Fruit fly (Drosophila melanogaster) whole organism, embryonic: Measurements from ENCODE around the gene MED27.
A peak's percentile ranks its signal among the peaks of the same experiment; 100 is the strongest.

ENCODE experiments used
- Abd-B ChIP-seq: fragments of 200-800 bp; sonication (Bioruptor generic); optimal IDR thresholded peaks from 2 replicates; lab custom pipeline; 2018; ENCODE audit warnings: missing biosample characterization, mild to moderate bottlenecking, missing genetic modification characterization, moderate library complexity
- Atf3 ChIP-seq: fragments of 200-800 bp; sonication (Bioruptor generic); optimal IDR thresholded peaks from 3 replicates; lab custom pipeline; 2016; ENCODE audit warnings: missing biosample characterization, missing genetic modification characterization
- B-H1 ChIP-seq: fragments of 200-800 bp; sonication (Bioruptor generic); IDR thresholded peaks from 3 replicates; pipeline ENCODE4 v1.3.6; 2022; ENCODE audit warnings: missing biosample characterization, missing genetic modification characterization
- CG10959 ChIP-seq: fragments of 200-800 bp; sonication (Bioruptor generic); IDR thresholded peaks from 2 replicates; pipeline ENCODE4 v1.3.6; 2022; ENCODE audit warnings: missing biosample characterization, missing genetic modification characterization
- CG11456 ChIP-seq: fragments of 200-800 bp; sonication (Bioruptor generic); IDR thresholded peaks from 3 replicates; pipeline ENCODE4 v1.3.6; 2022; ENCODE audit warnings: missing biosample characterization, missing genetic modification characterization
- CG1233 ChIP-seq: fragments of 200-800 bp; sonication (Bioruptor generic); optimal IDR thresholded peaks from 4 replicates; lab custom pipeline; 2018; ENCODE audit warnings: missing biosample characterization, mild to moderate bottlenecking, missing genetic modification characterization
- CG12659 ChIP-seq: fragments of 200-800 bp; sonication (Bioruptor generic); optimal IDR thresholded peaks from 3 replicates; lab custom pipeline; 2017; ENCODE audit warnings: mild to moderate bottlenecking, missing biosample characterization, missing genetic modification reagents, missing genetic modification characterization
- CG14050 ChIP-seq: fragments of 200-800 bp; sonication (Bioruptor generic); IDR thresholded peaks from 3 replicates; pipeline ENCODE4 v1.3.6; 2022; ENCODE audit warnings: missing biosample characterization, missing genetic modification characterization
- CG14965 ChIP-seq: fragments of 200-800 bp; sonication (Bioruptor generic); optimal IDR thresholded peaks from 2 replicates; lab custom pipeline; 2016; ENCODE audit warnings: missing biosample characterization, missing genetic modification characterization, borderline replicate concordance
- CG17385 ChIP-seq: fragments of 200-800 bp; sonication (Bioruptor generic); optimal IDR thresholded peaks from 3 replicates; lab custom pipeline; 2018; ENCODE audit warnings: missing biosample characterization, mild to moderate bottlenecking, missing genetic modification characterization
- CG2120 ChIP-seq: fragments of 200-800 bp; sonication (Bioruptor generic); optimal IDR thresholded peaks from 3 replicates; lab custom pipeline; 2016; ENCODE audit warnings: missing biosample characterization, missing genetic modification characterization
- CG2199 ChIP-seq: fragments of 200-800 bp; sonication (Bioruptor generic); IDR thresholded peaks from 3 replicates; pipeline ENCODE4 v1.3.6; 2022; ENCODE audit warnings: missing biosample characterization, missing genetic modification characterization
- CG33213 ChIP-seq: fragments of 200-800 bp; sonication (Bioruptor generic); optimal IDR thresholded peaks from 3 replicates; lab custom pipeline; 2016; ENCODE audit warnings: missing biosample characterization, missing genetic modification characterization
- CG43689 ChIP-seq: fragments of 200-800 bp; sonication (Bioruptor generic); IDR thresholded peaks from 2 replicates; pipeline ENCODE4 v1.3.6; 2022; ENCODE audit warnings: missing biosample characterization, missing genetic modification characterization
- CG5180 ChIP-seq: fragments of 200-800 bp; sonication (Bioruptor generic); optimal IDR thresholded peaks from 3 replicates; lab custom pipeline; 2017; ENCODE audit warnings: missing biosample characterization, missing genetic modification characterization, mild to moderate bottlenecking, moderate library complexity, missing genetic modification reagents
- CG7987 ChIP-seq: fragments of 200-800 bp; sonication (Bioruptor generic); optimal IDR thresholded peaks from 2 replicates; lab custom pipeline; 2018; ENCODE audit warnings: missing biosample characterization, mild to moderate bottlenecking, missing genetic modification characterization, moderate library complexity
- CG8478 ChIP-seq: fragments of >200 bp; optimal IDR thresholded peaks from 2 replicates; lab custom pipeline; 2018
- Dip2 ChIP-seq: fragments of 200-800 bp; sonication (Bioruptor generic); IDR thresholded peaks from 2 replicates; pipeline ENCODE4 v1.3.6; 2022; ENCODE audit warnings: missing biosample characterization, missing genetic modification characterization
- Eip74EF ChIP-seq, 2 experiments: fragments of 200-800 bp in 1 of 2; fragments of >200 bp in 1 of 2; sonication (Bioruptor generic) in 1 of 2; optimal IDR thresholded peaks; 2 replicates each; lab custom pipeline; 2017 to 2019; ENCODE audit warnings: missing biosample characterization in 2 of 2, missing genetic modification characterization in 2 of 2, mild to moderate bottlenecking in 1 of 2, moderate library complexity in 1 of 2
- Ets65A ChIP-seq: fragments of 200-800 bp; sonication (Bioruptor generic); peaks from one replicate; lab custom pipeline; 2016; ENCODE audit warnings: missing biosample characterization, missing genetic modification characterization
- Hsf ChIP-seq: fragments of 200-800 bp; sonication (Bioruptor generic); optimal IDR thresholded peaks from 3 replicates; lab custom pipeline; 2016; ENCODE audit warnings: missing biosample characterization, missing genetic modification characterization
- Lpt ChIP-seq: fragments of >200 bp; optimal IDR thresholded peaks from 2 replicates; lab custom pipeline; 2018; ENCODE audit warnings: missing biosample characterization, missing genetic modification characterization
- Meics ChIP-seq: fragments of 200-800 bp; sonication (Bioruptor generic); optimal IDR thresholded peaks from 2 replicates; lab custom pipeline; 2017; ENCODE audit warnings: missing biosample characterization, mild to moderate bottlenecking, missing genetic modification characterization
- Myb ChIP-seq: fragments of 200-800 bp; sonication (Bioruptor generic); optimal IDR thresholded peaks from 2 replicates; lab custom pipeline; 2016; ENCODE audit warnings: missing biosample characterization, missing genetic modification characterization
- Ptx1 ChIP-seq: fragments of 200-800 bp; sonication (Bioruptor generic); IDR thresholded peaks from 2 replicates; pipeline ENCODE4 v1.3.6; 2022; ENCODE audit warnings: missing biosample characterization, missing genetic modification characterization
- az2 ChIP-seq: fragments of 200-800 bp; sonication (Bioruptor generic); optimal IDR thresholded peaks from 3 replicates; lab custom pipeline; 2016; ENCODE audit warnings: missing biosample characterization, missing genetic modification characterization
- bcd ChIP-seq: fragments of 200-800 bp; sonication (Bioruptor generic); optimal IDR thresholded peaks from 2 replicates; lab custom pipeline; 2017; ENCODE audit warnings: missing biosample characterization, mild to moderate bottlenecking, missing genetic modification characterization
- bsh ChIP-seq, 2 experiments: fragments of 200-800 bp; sonication (Bioruptor generic); optimal IDR thresholded peaks; 2 replicates each; lab custom pipeline; 2017 to 2018; ENCODE audit warnings: mild to moderate bottlenecking in 2 of 2, missing biosample characterization in 2 of 2, missing genetic modification characterization in 2 of 2, moderate library complexity in 1 of 2
- btn ChIP-seq: fragments of 200-800 bp; sonication (Bioruptor generic); optimal IDR thresholded peaks from 2 replicates; lab custom pipeline; 2016; ENCODE audit warnings: missing biosample characterization, missing genetic modification characterization
- chif ChIP-seq, 2 experiments: fragments of 200-800 bp; sonication (Bioruptor generic); optimal IDR thresholded peaks; 3 replicates each; lab custom pipeline; 2016; ENCODE audit warnings: missing biosample characterization in 2 of 2, missing genetic modification characterization in 2 of 2
- disco-r ChIP-seq: fragments of 200-800 bp; sonication (Bioruptor generic); optimal IDR thresholded peaks from 2 replicates; lab custom pipeline; 2016; ENCODE audit warnings: missing biosample characterization, missing genetic modification characterization
- fd64A ChIP-seq: fragments of 200-800 bp; sonication (Bioruptor generic); optimal IDR thresholded peaks from 3 replicates; lab custom pipeline; 2018; ENCODE audit warnings: missing biosample characterization, mild to moderate bottlenecking, missing genetic modification characterization
- fu2 ChIP-seq: fragments of 200-800 bp; sonication (Bioruptor generic); optimal IDR thresholded peaks from 2 replicates; lab custom pipeline; 2016; ENCODE audit warnings: missing biosample characterization, missing genetic modification characterization
- gsb-n ChIP-seq: fragments of 200-800 bp; sonication (Bioruptor generic); optimal IDR thresholded peaks from 3 replicates; lab custom pipeline; 2018; ENCODE audit warnings: missing biosample characterization, mild to moderate bottlenecking, missing genetic modification characterization
- her ChIP-seq: fragments of 200-800 bp; sonication (Bioruptor generic); optimal IDR thresholded peaks from 2 replicates; lab custom pipeline; 2016; ENCODE audit warnings: missing biosample characterization, missing genetic modification characterization
- insv ChIP-seq, 2 experiments: fragments of 200-800 bp; sonication (Bioruptor generic); optimal IDR thresholded peaks; 3 replicates each; lab custom pipeline; 2016 to 2018; ENCODE audit warnings: missing biosample characterization in 2 of 2, missing genetic modification characterization in 2 of 2
- kni ChIP-seq: fragments of 200-800 bp; sonication (Bioruptor generic); optimal IDR thresholded peaks from 3 replicates; lab custom pipeline; 2017; ENCODE audit warnings: mild to moderate bottlenecking, missing biosample characterization, missing genetic modification reagents, missing genetic modification characterization
- lbe ChIP-seq: fragments of 200-800 bp; sonication (Bioruptor generic); optimal IDR thresholded peaks from 2 replicates; lab custom pipeline; 2016; ENCODE audit warnings: missing biosample characterization, mild to moderate bottlenecking, missing genetic modification characterization
- lov ChIP-seq, 2 experiments: fragments of 200-800 bp in 1 of 2; fragments of >200 bp in 1 of 2; sonication (Bioruptor generic) in 1 of 2; IDR thresholded peaks in 1 of 2; optimal IDR thresholded peaks in 1 of 2; 2 replicates in 1 of 2; 3 replicates in 1 of 2; pipeline versions ENCODE4 v1.3.6 to Lab custom; 2017 to 2022; ENCODE audit warnings: missing biosample characterization in 1 of 2, missing genetic modification characterization in 1 of 2
- mam ChIP-seq: fragments of 200-800 bp; sonication (Bioruptor generic); optimal IDR thresholded peaks from 3 replicates; lab custom pipeline; 2016; ENCODE audit warnings: missing biosample characterization, missing genetic modification characterization
- pfk ChIP-seq: fragments of 200-800 bp; sonication (Bioruptor generic); optimal IDR thresholded peaks from 2 replicates; lab custom pipeline; 2018; ENCODE audit warnings: missing biosample characterization, mild to moderate bottlenecking, missing genetic modification characterization, moderate library complexity
- scrt ChIP-seq: fragments of 200-800 bp; sonication (Bioruptor generic); optimal IDR thresholded peaks from 2 replicates; lab custom pipeline; 2018; ENCODE audit warnings: missing biosample characterization, mild to moderate bottlenecking, missing genetic modification characterization, moderate library complexity
- sima ChIP-seq: fragments of 200-800 bp; sonication (Bioruptor generic); optimal IDR thresholded peaks from 2 replicates; lab custom pipeline; 2016; ENCODE audit warnings: missing biosample characterization, missing genetic modification characterization
- stwl ChIP-seq: fragments of 200-800 bp; sonication (Bioruptor generic); optimal IDR thresholded peaks from 3 replicates; lab custom pipeline; 2018; ENCODE audit warnings: missing biosample characterization, mild to moderate bottlenecking, missing genetic modification characterization, moderate library complexity
- tll ChIP-seq, 2 experiments: fragments of 200-800 bp in 1 of 2; fragments of >200 bp in 1 of 2; sonication (Bioruptor generic) in 1 of 2; optimal IDR thresholded peaks; 2 replicates each; lab custom pipeline; 2017 to 2019; ENCODE audit warnings: missing biosample characterization in 2 of 2, missing genetic modification characterization in 2 of 2, mild to moderate bottlenecking in 1 of 2, moderate library complexity in 1 of 2
- trh ChIP-seq: fragments of 200-800 bp; sonication (Bioruptor generic); optimal IDR thresholded peaks from 2 replicates; lab custom pipeline; 2016; ENCODE audit warnings: missing biosample characterization, missing genetic modification characterization
- ttk ChIP-seq: fragments of 200-800 bp; sonication (Bioruptor generic); IDR thresholded peaks from 2 replicates; pipeline ENCODE4 v2.1.2; 2022; ENCODE audit warnings: missing biosample characterization, missing genetic modification characterization
- usp ChIP-seq: fragments of >200 bp; optimal IDR thresholded peaks from 2 replicates; lab custom pipeline; 2017; ENCODE audit warnings: missing biosample characterization, missing genetic modification characterization
- yki ChIP-seq: fragments of >200 bp; optimal IDR thresholded peaks from 3 replicates; lab custom pipeline; 2018
- z ChIP-seq: fragments of 200-800 bp; sonication (Bioruptor generic); IDR thresholded peaks from 3 replicates; pipeline ENCODE4 v1.3.6; 2022; ENCODE audit warnings: missing biosample characterization, missing genetic modification characterization

Gene MED27

dm6 chr3R:5624115-5624878 is 30.6 kb upstream of the MED27 start, which contains the start of the genes Dph4, Spec2 and RpL13A (continued):
- TF ChIP-seq CG14050 (no peak), Atf3 (GFP tag; lab: Kevin White, UChicago) (peak; percentile 84), CG14965 (GFP tag; lab: Kevin White, UChicago) (peak; percentile 83), z (no peak), pfk (GFP tag; lab: Kevin White, UChicago) (peak; percentile 84), btn (peak; percentile 93), CG5180 (GFP tag; lab: Kevin White, UChicago) (peak; percentile 82), stwl (tag; lab: Kevin White, UChicago) (peak; percentile 75), gsb-n (peak; percentile 85), az2 (GFP tag; lab: Kevin White, UChicago) (peak; percentile 74), sima (GFP tag; lab: Kevin White, UChicago) (peak; percentile 82), CG2120 (GFP tag; lab: Kevin White, UChicago) (peak; percentile 71), CG17385 (GFP tag; lab: Kevin White, UChicago) (peak; percentile 91), Ptx1 (GFP tag; lab: Robert Waterston, UW) (no peak), CG12659 (GFP tag; lab: Kevin White, UChicago) (peak; percentile 98), Ets65A (GFP tag; lab: Kevin White, UChicago) (peak; percentile 98), Meics (GFP tag; lab: Kevin White, UChicago) (peak; percentile 97), kni (GFP tag; lab: Kevin White, UChicago) (peak; percentile 93), Lpt (no peak), Eip74EF (GFP tag; optimal IDR thresholded peaks at IDR 0.05; lab: Kevin White, UChicago) (peak in 1 of 2 experiments; percentile 79), tll (GFP tag; optimal IDR thresholded peaks at IDR 0.05; lab: Kevin White, UChicago) (peak; percentile 32 to 61), lov (optimal IDR thresholded peaks at IDR 0.05; lab: Kevin White, UChicago) (no peak), lov (GFP tag; IDR thresholded peaks at IDR 0.05; lab: Robert Waterston, UW) (no peak), fu2 (GFP tag; lab: Kevin White, UChicago) (peak; percentile 88), CG2199 (GFP tag; lab: Robert Waterston, UW) (no peak), ttk (no peak), bsh (GFP tag; optimal IDR thresholded peaks at IDR 0.05; lab: Kevin White, UChicago) (peak; percentile 21 to 78), chif (GFP tag; optimal IDR thresholded peaks at IDR 0.05; lab: Kevin White, UChicago) (peak; percentile 77 to 94), fd64A (GFP tag; lab: Kevin White, UChicago) (peak; percentile 95), Dip2 (no peak), usp (GFP tag; lab: Kevin White, UChicago) (no peak), scrt (peak; percentile 89), CG10959 (GFP tag; lab: Robert Waterston, UW) (no peak), CG8478 (lab: Kevin White, UChicago) (peak; percentile 69), Hsf (peak; percentile 87), lbe (GFP tag; lab: Kevin White, UChicago) (peak; percentile 85), B-H1 (GFP tag; lab: Robert Waterston, UW) (no peak), Abd-B (GFP tag; lab: Kevin White, UChicago) (no peak), Myb (GFP tag; lab: Kevin White, UChicago) (peak; percentile 86), bcd (peak; percentile 96), CG7987 (GFP tag; lab: Kevin White, UChicago) (peak; percentile 99), insv (GFP tag; optimal IDR thresholded peaks at IDR 0.05; lab: Kevin White, UChicago) (peak in 1 of 2 experiments; percentile 85), her (GFP tag; lab: Kevin White, UChicago) (peak; percentile 93), yki (lab: Kevin White, UChicago) (no peak), CG43689 (no peak), mam (GFP tag; lab: Kevin White, UChicago) (peak; percentile 84), CG11456 (no peak), CG1233 (peak; percentile 96), disco-r (GFP tag; lab: Kevin White, UChicago) (peak; percentile 90), trh (GFP tag; lab: Kevin White, UChicago) (peak; percentile 69), CG33213 (GFP tag; lab: Kevin White, UChicago) (peak; percentile 98)
